Fruit fly (Drosophila melanogaster) whole organism, pupa: ENCODE data around the gene Ir67b.

Source experiments
- CG10348 ChIP-seq: fragments of 200-800 bp; sonication (Bioruptor generic); IDR thresholded peaks from 2 replicates; pipeline ENCODE4 v1.3.6; 2022; ENCODE audit warnings: missing biosample characterization, missing genetic modification characterization
- CG15710 ChIP-seq: fragments of 200-800 bp; sonication (Bioruptor generic); optimal IDR thresholded peaks from 2 replicates; lab custom pipeline; 2018; ENCODE audit warnings: missing biosample characterization, mild to moderate bottlenecking, missing genetic modification characterization, moderate library complexity
- CG17806 ChIP-seq: fragments of 200-800 bp; sonication (Bioruptor generic); optimal IDR thresholded peaks from 2 replicates; lab custom pipeline; 2018; ENCODE audit warnings: missing biosample characterization, mild to moderate bottlenecking, missing genetic modification characterization, moderate library complexity
- CG4496 ChIP-seq: fragments of 200-800 bp; sonication (Bioruptor generic); IDR thresholded peaks from 3 replicates; pipeline ENCODE4 v1.3.6; 2022; ENCODE audit warnings: missing biosample characterization, missing genetic modification characterization
- D1 ChIP-seq: fragments of 200-800 bp; sonication (Bioruptor generic); optimal IDR thresholded peaks from 2 replicates; lab custom pipeline; 2018; ENCODE audit warnings: missing biosample characterization, mild to moderate bottlenecking, missing genetic modification characterization, moderate library complexity
- Snoo ChIP-seq: fragments of 200-800 bp; sonication (Bioruptor generic); optimal IDR thresholded peaks from 3 replicates; lab custom pipeline; 2017; ENCODE audit warnings: missing biosample characterization, mild to moderate bottlenecking, missing genetic modification characterization, inconsistent platforms
- fd96Ca ChIP-seq: fragments of 200-800 bp; sonication (Bioruptor generic); IDR thresholded peaks from 3 replicates; pipeline ENCODE4 v1.3.6; 2022; ENCODE audit warnings: missing biosample characterization, missing genetic modification characterization
- gl ChIP-seq: fragments of 200-800 bp; sonication (Bioruptor generic); optimal IDR thresholded peaks from 2 replicates; lab custom pipeline; 2018; ENCODE audit warnings: missing biosample characterization, mild to moderate bottlenecking, missing genetic modification characterization

- TF ChIP-seq CG17806 (tag; lab: Kevin White, UChicago), result no peak
- peak; percentile 45; the same call in 1 of the 3 replicates for TF ChIP-seq fd96Ca
- no peak for TF ChIP-seq D1
- no peak for TF ChIP-seq CG15710 (tag; lab: Kevin White, UChicago)
- TF ChIP-seq CG10348 (GFP tag; lab: Robert Waterston, UW), result no peak
- 0 out of 3 replicates have a peak, but pooled peaks have one; percentile 50 for TF ChIP-seq CG4496 (GFP tag; lab: Robert Waterston, UW)
- no peak for TF ChIP-seq gl
- no peak for TF ChIP-seq Snoo (tag; lab: Kevin White, UChicago)
Measured at dm6 chr3L:10389900-10390299, 41.9 kb downstream of the Ir67b start.
